Worm (Caenorhabditis elegans) whole organism, young adult: Measurements from ENCODE around the gene spe-29.

Experiments
- ama-1 ChIP-seq, 3 experiments: fragments of 150-350 bp in 1 of 3; sonication (generic microtip) in 2 of 3; optimal IDR thresholded peaks; 2 replicates each; lab custom pipeline; 2014 to 2018; ENCODE audit warnings: missing biosample characterization in 2 of 3, missing genetic modification characterization in 2 of 3, missing genetic modification reagents in 2 of 3
- athp-1 ChIP-seq: sonication (generic microtip); optimal IDR thresholded peaks from 2 replicates; lab custom pipeline; 2017; ENCODE audit warnings: mild to moderate bottlenecking, missing genetic modification characterization, missing compliant biosample characterization
- ceh-100 ChIP-seq: fragments of 200-800 bp; sonication (Bioruptor generic); IDR thresholded peaks from 2 replicates; pipeline ENCODE4 v1.3.6; 2022; ENCODE audit warnings: missing genetic modification reagents, missing genetic modification characterization, missing compliant biosample characterization
- fkh-3 ChIP-seq: sonication (generic microtip); optimal IDR thresholded peaks from 2 replicates; lab custom pipeline; 2016; ENCODE audit warnings: mild to moderate bottlenecking, missing genetic modification characterization, missing compliant biosample characterization
- madf-6 ChIP-seq: fragments of 200-800 bp; sonication (Bioruptor generic); IDR thresholded peaks from 2 replicates; pipeline ENCODE4 v1.3.6; 2022; ENCODE audit warnings: missing genetic modification reagents, missing genetic modification characterization, missing compliant biosample characterization
- rpc-1 ChIP-seq, 2 experiments: fragments of 150-350 bp in 1 of 2; sonication (generic microtip) in 1 of 2; optimal IDR thresholded peaks; 2 replicates each; lab custom pipeline; 2014 to 2018; ENCODE audit warnings: missing biosample characterization in 1 of 2, missing genetic modification characterization in 1 of 2, missing genetic modification reagents in 1 of 2, missing genotype in 1 of 2
- sdz-38 ChIP-seq: sonication (generic microtip); optimal IDR thresholded peaks from 2 replicates; lab custom pipeline; 2016; ENCODE audit warnings: missing genotype, missing genetic modification characterization, missing compliant biosample characterization
- ztf-6 ChIP-seq: fragments of 200-800 bp; sonication (Bioruptor generic); IDR thresholded peaks from 2 replicates; pipeline ENCODE4 v1.3.6; 2022; ENCODE audit warnings: missing genetic modification reagents, missing genetic modification characterization, missing compliant biosample characterization

DNA sequence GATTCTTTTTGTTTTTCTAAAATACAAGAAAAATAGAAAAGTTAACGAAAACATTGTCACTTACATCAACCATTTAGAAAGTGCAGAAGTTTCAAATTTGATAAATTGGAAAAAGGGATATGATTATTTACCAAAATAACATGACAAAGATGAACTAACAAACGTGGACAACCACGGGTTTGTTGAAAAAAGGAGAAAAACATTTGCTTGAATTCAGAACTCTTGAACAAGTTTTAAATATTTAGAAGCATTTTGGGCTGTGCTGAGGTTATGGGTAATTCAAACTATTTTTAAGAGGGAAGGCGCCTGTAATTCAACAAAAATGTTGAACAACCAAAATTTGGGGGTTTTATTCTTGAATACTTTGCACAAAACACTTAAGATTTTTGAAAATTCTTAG is 43.8 kb upstream of the spe-29 start, which contains the start of gene ttbk-3:
- TF ChIP-seq ztf-6 (no peak), madf-6 (GFP tag; lab: Robert Waterston, UW) (no peak), sdz-38 (tag; lab: Kevin White, UChicago) (no peak), athp-1 (no peak), ceh-100 (no peak), fkh-3 (no peak), rpc-1 (optimal IDR thresholded peaks at IDR 0.05; lab: Kevin White, UChicago) (no peak), rpc-1 (tag; optimal IDR thresholded peaks at IDR 0.05; lab: Kevin White, UChicago) (no peak), ama-1 (optimal IDR thresholded peaks at IDR 0.05; lab: Kevin White, UChicago) (no peak), ama-1 (GFP tag; optimal IDR thresholded peaks at IDR 0.05; lab: Kevin White, UChicago) (no peak)
